Worm (Caenorhabditis elegans): ENCODE measurements around the gene wdr-54.

DNA sequence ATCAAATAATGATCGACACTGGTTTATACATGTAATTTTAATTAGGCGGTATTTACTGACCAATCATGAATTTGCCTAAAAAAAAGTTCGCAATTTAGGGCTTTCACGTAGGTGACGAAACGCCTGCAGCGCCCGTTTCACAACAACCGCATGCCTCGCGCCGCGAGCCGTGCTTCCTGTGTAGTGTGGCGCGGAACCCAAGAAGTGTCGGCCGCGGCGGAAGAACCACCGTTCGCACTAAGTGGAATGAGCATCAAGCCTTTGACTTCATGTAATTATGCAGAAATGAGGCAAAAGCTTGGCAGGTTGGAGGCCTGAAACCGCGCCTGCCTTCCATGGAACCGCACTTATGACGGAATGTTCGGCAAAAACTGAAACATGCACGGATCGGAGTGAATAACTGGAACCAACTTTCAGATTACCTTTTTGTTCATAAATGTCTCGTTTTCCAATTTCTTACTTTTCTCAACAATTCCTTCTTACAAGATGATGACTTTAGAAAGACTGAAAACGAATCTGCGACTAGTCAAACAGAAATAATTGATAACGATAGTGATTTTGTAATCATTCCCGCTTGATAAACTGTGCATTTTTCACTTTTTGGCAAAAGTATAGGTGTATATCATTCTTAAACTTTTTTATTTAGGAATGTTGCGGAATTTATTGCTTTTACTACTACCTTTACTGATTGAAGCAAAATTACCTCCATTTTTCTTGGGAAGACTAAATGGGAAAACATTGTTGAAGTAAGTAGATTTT is 43.4 kb downstream of the wdr-54 start, which contains the start of gene F56F10.1:
- no peak for TF ChIP-seq hnd-1 (tag; optimal IDR thresholded peaks at IDR 0.05)
- TF ChIP-seq tra-4 (tag; optimal IDR thresholded peaks at IDR 0.05) = no peak
- TF ChIP-seq F13C5.2 (tag; optimal IDR thresholded peaks at IDR 0.05) = no peak
- no peak for TF ChIP-seq tbx-11 (GFP tag; IDR thresholded peaks at IDR 0.05)
- TF ChIP-seq hmbx-1 (tag; optimal IDR thresholded peaks at IDR 0.05) = no peak
- TF ChIP-seq ama-1 (optimal IDR thresholded peaks at IDR 0.05) = no peak
- TF ChIP-seq tbx-37 (GFP tag; conservative IDR thresholded peaks at IDR 0.05) = no peak
- TF ChIP-seq flt-1 (GFP tag; IDR thresholded peaks at IDR 0.05) = no peak
- TF ChIP-seq hmg-4 (GFP tag; optimal IDR thresholded peaks at IDR 0.05) = no peak
- TF ChIP-seq aly-1 (tag; optimal IDR thresholded peaks at IDR 0.05) = no peak
- TF ChIP-seq ceh-36 (tag; optimal IDR thresholded peaks at IDR 0.05) = no peak
- no peak for TF ChIP-seq scrt-1 (GFP tag; IDR thresholded peaks at IDR 0.05)
